Fruit fly (Drosophila melanogaster) whole organism, adult: ENCODE measurements around the gene CG43645.

Source experiments
- CG11617 ChIP-seq: fragments of 200-800 bp; sonication (Bioruptor generic); optimal IDR thresholded peaks from 2 replicates; lab custom pipeline; 2017; ENCODE audit warnings: mild to moderate bottlenecking, missing biosample characterization, missing genetic modification reagents, missing genetic modification characterization
- CG12768 ChIP-seq: fragments of 200-800 bp; sonication (Bioruptor generic); optimal IDR thresholded peaks from 2 replicates; lab custom pipeline; 2017; ENCODE audit warnings: missing biosample characterization, missing genetic modification characterization, mild to moderate bottlenecking, moderate library complexity, missing genetic modification reagents
- CG14711 ChIP-seq: fragments of 200-800 bp; sonication (Bioruptor generic); optimal IDR thresholded peaks from 2 replicates; lab custom pipeline; 2018; ENCODE audit warnings: missing biosample characterization, mild to moderate bottlenecking, missing genetic modification characterization, moderate library complexity
- CG1620 ChIP-seq: fragments of 200-800 bp; sonication (Bioruptor generic); optimal IDR thresholded peaks from 2 replicates; lab custom pipeline; 2016; ENCODE audit warnings: missing biosample characterization, missing genetic modification characterization
- CG33017 ChIP-seq: fragments of 200-800 bp; sonication (Bioruptor generic); optimal IDR thresholded peaks from 2 replicates; lab custom pipeline; 2018; ENCODE audit warnings: missing biosample characterization, mild to moderate bottlenecking, missing genetic modification characterization, moderate library complexity
- CG5204 ChIP-seq: fragments of 200-800 bp; sonication (Bioruptor generic); optimal IDR thresholded peaks from 2 replicates; lab custom pipeline; 2016; ENCODE audit warnings: missing biosample characterization, missing genetic modification characterization
- CG7045 ChIP-seq: fragments of 200-800 bp; sonication (Bioruptor generic); optimal IDR thresholded peaks from 2 replicates; lab custom pipeline; 2017; ENCODE audit warnings: missing biosample characterization, mild to moderate bottlenecking, missing genetic modification characterization
- CG7101 ChIP-seq: fragments of 200-800 bp; sonication (Bioruptor generic); optimal IDR thresholded peaks from 2 replicates; lab custom pipeline; 2018; ENCODE audit warnings: missing biosample characterization, mild to moderate bottlenecking, missing genetic modification characterization, moderate library complexity
- Clk ChIP-seq: fragments of 200-800 bp; sonication (Bioruptor generic); optimal IDR thresholded peaks from 2 replicates; lab custom pipeline; 2017; ENCODE audit warnings: missing biosample characterization, missing genetic modification characterization
- Crg-1 ChIP-seq: fragments of 200-800 bp; sonication (Bioruptor generic); optimal IDR thresholded peaks from 2 replicates; lab custom pipeline; 2016; ENCODE audit warnings: missing biosample characterization, missing genetic modification characterization
- Hr96 ChIP-seq: fragments of 200-800 bp; sonication (Bioruptor generic); optimal IDR thresholded peaks from 2 replicates; lab custom pipeline; 2016; ENCODE audit warnings: missing biosample characterization, missing genetic modification characterization
- Mnt ChIP-seq: fragments of 200-800 bp; sonication (Bioruptor generic); optimal IDR thresholded peaks from 2 replicates; lab custom pipeline; 2016; ENCODE audit warnings: missing biosample characterization, mild to moderate bottlenecking, missing genetic modification characterization
- bab1 ChIP-seq: fragments of 200-800 bp; sonication (Bioruptor generic); optimal IDR thresholded peaks from 3 replicates; lab custom pipeline; 2019; ENCODE audit warnings: missing biosample characterization, mild to moderate bottlenecking, missing genetic modification characterization, moderate library complexity
- cic ChIP-seq: fragments of 200-800 bp; sonication (Bioruptor generic); optimal IDR thresholded peaks from 2 replicates; lab custom pipeline; 2017; ENCODE audit warnings: missing biosample characterization, mild to moderate bottlenecking, missing genetic modification characterization, moderate library complexity
- cnc ChIP-seq, 2 experiments: fragments of >200 bp; optimal IDR thresholded peaks; 2 replicates each; lab custom pipeline; 2017
- kay ChIP-seq: fragments of 200-800 bp; sonication (Bioruptor generic); peaks from one replicate; lab custom pipeline; 2016; ENCODE audit warnings: missing biosample characterization, missing genetic modification characterization, borderline replicate concordance
- ovo ChIP-seq: fragments of 200-800 bp; sonication (Bioruptor generic); optimal IDR thresholded peaks from 2 replicates; lab custom pipeline; 2016; ENCODE audit warnings: missing biosample characterization, missing genetic modification characterization
- pad ChIP-seq: fragments of 200-800 bp; sonication (Bioruptor generic); optimal IDR thresholded peaks from 3 replicates; lab custom pipeline; 2017; ENCODE audit warnings: missing biosample characterization, missing genetic modification characterization, mild to moderate bottlenecking, moderate library complexity, missing genetic modification reagents
- tj ChIP-seq: fragments of 200-800 bp; sonication (Bioruptor generic); optimal IDR thresholded peaks from 3 replicates; lab custom pipeline; 2017; ENCODE audit warnings: missing biosample characterization, mild to moderate bottlenecking, missing genetic modification characterization, moderate library complexity
- toe ChIP-seq: fragments of 200-800 bp; sonication (Bioruptor generic); optimal IDR thresholded peaks from 2 replicates; lab custom pipeline; 2016; ENCODE audit warnings: missing biosample characterization, missing genetic modification characterization

CG43645 gene

DNA sequence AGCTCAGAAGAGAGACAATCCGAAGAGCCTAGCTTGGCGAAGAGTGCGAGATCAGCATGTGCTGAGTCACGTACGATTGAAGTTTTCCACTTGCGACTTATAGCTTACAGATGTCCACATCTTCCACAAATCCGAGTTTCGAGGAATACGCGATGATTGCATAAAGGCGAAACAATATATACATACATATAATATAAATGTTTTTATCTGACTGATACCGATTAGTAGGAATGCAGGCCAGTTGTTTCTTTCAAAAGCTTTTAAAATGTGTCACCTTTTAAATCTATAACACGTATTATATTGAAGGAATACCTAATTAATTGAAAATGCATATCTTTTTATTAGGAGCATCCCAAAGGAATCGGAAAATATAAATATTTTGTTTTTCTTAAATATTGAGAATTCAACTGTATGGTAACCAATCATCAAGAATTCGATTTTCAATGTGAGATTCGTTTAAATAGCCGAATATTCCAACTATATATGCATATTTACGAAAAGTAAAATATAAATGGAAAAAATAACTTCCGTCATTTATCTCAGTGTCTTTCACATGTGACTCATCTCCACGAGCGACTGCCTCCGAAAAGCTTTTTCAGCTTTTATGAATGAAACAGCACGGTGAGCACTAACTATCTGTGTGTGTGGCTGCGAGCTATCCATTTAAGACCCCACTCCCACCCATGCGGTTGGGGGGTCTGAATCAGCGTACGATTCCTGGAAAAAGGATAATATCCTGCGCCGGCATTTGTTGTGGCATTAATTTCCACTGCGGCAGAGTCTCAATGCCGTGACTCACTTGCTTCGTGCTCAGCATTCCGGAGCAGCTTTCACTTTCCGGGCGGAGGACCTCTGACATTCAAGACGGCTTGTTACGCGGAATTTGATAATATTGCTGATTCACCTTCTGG lies 34.8 kb upstream of the CG43645 start:
- TF ChIP-seq ovo (GFP tag; lab: Kevin White, UChicago) (no peak), CG33017 (tag; lab: Kevin White, UChicago) (peak; percentile 64), kay (peak; percentile 99), CG7101 (tag; lab: Kevin White, UChicago) (peak; percentile 75), CG12768 (GFP tag; lab: Kevin White, UChicago) (peak; percentile 51), bab1 (peak; percentile 40), CG5204 (GFP tag; lab: Kevin White, UChicago) (peak; percentile 66), CG14711 (peak; percentile 68), CG7045 (peak; percentile 73), toe (GFP tag; lab: Kevin White, UChicago) (peak; percentile 33), cic (GFP tag; lab: Kevin White, UChicago) (peak; percentile 98), CG1620 (GFP tag; lab: Kevin White, UChicago) (no peak), Mnt (GFP tag; lab: Kevin White, UChicago) (peak; percentile 19), cnc (optimal IDR thresholded peaks at IDR 0.05; lab: Kevin White, UChicago) (peak; percentile 85 to 87), Clk (GFP tag; lab: Kevin White, UChicago) (no peak), tj (GFP tag; lab: Kevin White, UChicago) (peak; percentile 21), Crg-1 (peak; percentile 55), CG11617 (peak; percentile 75), pad (GFP tag; lab: Kevin White, UChicago) (peak; percentile 30), Hr96 (GFP tag; lab: Kevin White, UChicago) (peak; percentile 35)

DNA sequence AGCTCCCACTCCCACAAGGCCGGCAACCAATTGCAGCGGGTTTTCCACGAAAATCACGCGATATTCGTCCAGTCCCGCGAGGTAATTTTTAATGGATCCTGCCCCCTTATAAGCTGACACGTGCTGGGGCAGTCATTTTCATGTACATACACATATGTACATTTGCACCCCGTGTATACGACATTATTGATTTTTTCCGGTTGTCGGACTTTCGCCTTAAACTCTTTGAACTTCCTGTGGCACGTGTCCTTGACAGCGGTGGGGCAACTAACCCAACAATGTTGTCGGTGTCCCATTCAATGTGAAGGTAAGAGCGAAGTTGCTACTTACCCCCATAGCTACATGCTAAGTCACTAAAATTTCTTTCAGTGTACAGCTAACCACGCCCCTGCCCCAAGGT lies 33.5 kb upstream of the CG43645 start:
- TF ChIP-seq CG1620 (GFP tag; lab: Kevin White, UChicago), result no peak
- no peak for TF ChIP-seq CG12768 (GFP tag; lab: Kevin White, UChicago)
- no peak for TF ChIP-seq kay
- no peak for TF ChIP-seq cnc (optimal IDR thresholded peaks at IDR 0.05; lab: Kevin White, UChicago)
- TF ChIP-seq cic (GFP tag; lab: Kevin White, UChicago), result no peak

DNA sequence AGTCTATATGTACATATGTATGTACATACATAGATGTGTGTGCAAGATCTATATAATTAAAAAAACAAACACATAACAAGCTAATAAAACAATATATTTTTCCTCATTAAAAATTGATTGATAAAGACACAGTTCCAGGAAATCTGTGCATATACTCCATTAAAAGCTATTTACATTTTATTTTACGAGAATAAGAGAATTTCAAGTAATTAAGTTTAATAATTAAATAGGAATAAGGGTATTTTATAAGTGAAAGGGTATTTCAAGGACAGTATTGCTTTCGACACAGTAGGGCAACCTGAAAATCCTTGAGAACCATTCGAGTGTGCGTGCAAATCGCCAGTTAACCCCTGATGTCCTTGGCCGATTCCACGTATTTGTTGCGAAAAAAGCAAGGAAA lies 32.9 kb upstream of the CG43645 start, which contains the start of gene CG5050:
CG5050 (plus strand) TSS at position 301 of the 400 bp plus-strand sequence.
- TF ChIP-seq CG33017 (tag; lab: Kevin White, UChicago) (no peak), pad (GFP tag; lab: Kevin White, UChicago) (no peak), tj (GFP tag; lab: Kevin White, UChicago) (no peak)

DNA sequence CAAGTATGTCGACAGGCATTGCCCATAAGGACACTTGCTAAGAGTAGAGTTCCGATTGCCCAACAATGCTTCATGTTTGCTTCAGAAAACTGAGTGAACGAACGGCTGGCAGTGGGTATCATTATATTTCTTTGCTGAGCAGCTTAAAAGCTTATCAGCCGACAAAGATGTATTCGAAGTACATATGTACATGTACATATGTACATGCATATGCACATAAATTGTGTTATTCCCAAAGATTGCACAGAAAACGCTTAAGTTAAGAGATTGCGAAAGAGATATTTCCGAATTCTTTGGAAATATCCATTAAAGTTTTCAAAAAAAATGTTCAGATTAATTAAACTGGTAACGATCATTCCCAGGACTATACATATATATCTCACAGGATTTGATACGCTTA lies 29.7 kb upstream of the CG43645 start, which contains the start of gene SPH93:
SPH93 (minus strand) TSS at position 101 of the 400 bp plus-strand sequence.
- TF ChIP-seq CG11617 (no peak), CG33017 (tag; lab: Kevin White, UChicago) (no peak), CG1620 (GFP tag; lab: Kevin White, UChicago) (no peak), Crg-1 (no peak), cic (GFP tag; lab: Kevin White, UChicago) (no peak), CG5204 (GFP tag; lab: Kevin White, UChicago) (no peak), cnc (optimal IDR thresholded peaks at IDR 0.05; lab: Kevin White, UChicago) (no peak), Mnt (GFP tag; lab: Kevin White, UChicago) (no peak)

DNA sequence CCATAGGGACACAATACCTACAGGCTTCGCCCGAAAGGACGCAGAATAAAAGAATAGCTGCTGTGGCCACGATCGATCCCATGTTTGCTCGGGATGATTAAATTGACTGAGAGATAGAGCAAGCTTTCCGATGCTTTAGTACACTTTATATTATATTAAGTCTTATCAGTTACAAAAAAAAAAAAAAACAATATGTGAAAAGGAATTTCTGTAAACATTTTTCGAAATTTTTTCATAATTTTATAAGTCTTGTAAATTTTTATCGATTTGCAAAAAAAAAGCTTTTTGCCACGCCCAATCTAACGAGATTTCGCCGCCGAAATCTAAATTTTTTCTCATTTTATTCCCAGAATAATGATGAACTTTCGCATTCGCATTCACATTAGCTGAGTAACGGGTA lies 27.6 kb upstream of the CG43645 start, which contains the start of gene CG18563:
CG18563 (minus strand) TSS at position 101 of the 400 bp plus-strand sequence.
- peak; percentile 70 for TF ChIP-seq kay
- TF ChIP-seq Mnt (GFP tag; lab: Kevin White, UChicago), result no peak
- no peak for TF ChIP-seq Crg-1

DNA sequence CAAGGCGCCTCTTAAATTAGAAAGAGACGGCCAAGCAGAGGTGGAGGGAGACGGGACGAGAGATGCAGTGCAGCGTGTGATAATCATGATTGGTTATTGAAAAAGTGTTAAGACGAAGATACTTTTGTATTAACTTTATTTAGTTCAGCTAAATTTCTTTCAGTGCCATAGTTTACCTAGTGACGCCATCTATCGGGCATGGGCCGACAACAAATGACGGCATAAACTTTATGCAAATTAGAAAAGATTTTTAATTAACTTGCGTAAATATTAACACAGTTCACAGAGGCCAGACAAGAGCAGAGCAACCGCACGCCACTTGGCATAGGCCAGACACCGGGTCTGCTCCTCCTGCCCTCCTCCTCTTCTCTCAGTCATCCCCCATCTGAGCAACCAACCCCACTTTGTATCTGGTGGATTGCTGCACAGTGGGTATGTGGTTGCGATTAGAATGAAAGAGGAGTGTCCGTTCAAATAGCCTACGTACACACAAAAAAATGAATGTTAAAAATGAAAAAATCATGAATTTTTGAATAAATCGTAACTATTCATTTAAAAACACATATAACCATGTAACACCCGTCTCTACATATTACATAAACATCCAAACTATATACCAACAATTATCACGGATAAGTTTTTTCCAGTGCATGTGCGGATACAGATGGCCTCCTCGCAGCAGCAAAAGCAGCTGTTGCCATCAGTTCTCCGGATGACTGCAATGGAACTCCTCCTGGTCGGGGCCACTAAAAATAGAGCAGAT lies 19.5 kb upstream of the CG43645 start:
- TF ChIP-seq CG1620 (GFP tag; lab: Kevin White, UChicago), result no peak
- no peak for TF ChIP-seq CG5204 (GFP tag; lab: Kevin White, UChicago)
- no peak for TF ChIP-seq pad (GFP tag; lab: Kevin White, UChicago)
- peak; percentile 61 for TF ChIP-seq CG7045
- TF ChIP-seq cnc (optimal IDR thresholded peaks at IDR 0.05; lab: Kevin White, UChicago), result no peak
- no peak for TF ChIP-seq CG12768 (GFP tag; lab: Kevin White, UChicago)
- peak; percentile 30 for TF ChIP-seq kay
- no peak for TF ChIP-seq tj (GFP tag; lab: Kevin White, UChicago)
- TF ChIP-seq toe (GFP tag; lab: Kevin White, UChicago), result peak; percentile 21
- TF ChIP-seq CG33017 (tag; lab: Kevin White, UChicago), result no peak
- TF ChIP-seq Clk (GFP tag; lab: Kevin White, UChicago), result no peak
- TF ChIP-seq Hr96 (GFP tag; lab: Kevin White, UChicago), result peak; percentile 37
- no peak for TF ChIP-seq CG14711
- TF ChIP-seq Mnt (GFP tag; lab: Kevin White, UChicago), result no peak
- peak; percentile 23 for TF ChIP-seq CG7101 (tag; lab: Kevin White, UChicago)
